In the genomic region with DNA sequence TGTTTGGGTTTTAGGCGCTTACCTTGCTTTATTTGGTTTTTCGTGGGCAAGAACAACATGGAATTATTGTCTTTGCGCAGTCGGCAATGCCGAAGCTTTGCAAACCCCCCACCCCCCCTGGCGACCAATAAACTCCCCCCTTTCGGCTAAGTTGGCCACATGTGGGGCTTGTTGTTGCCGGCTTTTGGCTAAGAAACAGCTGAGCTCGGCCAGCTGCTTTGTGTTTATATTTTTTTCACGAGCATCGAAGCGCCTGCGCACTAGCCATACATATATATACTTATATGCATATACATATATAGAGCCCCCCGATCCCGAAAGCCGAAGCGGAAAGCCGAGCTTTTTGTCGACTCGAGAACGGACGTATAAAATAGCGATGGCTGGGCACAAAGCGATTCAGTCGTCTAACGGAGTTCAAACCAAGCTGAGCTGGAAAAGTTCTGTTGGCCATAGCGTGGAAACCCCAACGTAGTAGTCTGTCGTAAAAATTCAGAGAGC, we compare ENCODE assay signal across 4 fruit fly cellular contexts.
TF ChIP-seq lines count a peak whose summit lies in the region.

A gene (plus strand): TSS at position 413 of the 498 bp plus-strand sequence.

- no peak for TF ChIP-seq CTCF in whole organism, embryonic (GFP tag; optimal IDR thresholded peaks at IDR 0.05; lab: Kevin White, UChicago)

TF ChIP-seq in whole organism, adult, 20 proteins besides CTCF, POLR2A, EP300 and RAD21:
- TF ChIP-seq tj (GFP tag; optimal IDR thresholded peaks at IDR 0.05; lab: Kevin White, UChicago) = peak; percentile 92
- no peak for TF ChIP-seq cnc (optimal IDR thresholded peaks at IDR 0.05; lab: Kevin White, UChicago)
- peak; percentile 24 for TF ChIP-seq cic (GFP tag; optimal IDR thresholded peaks at IDR 0.05; lab: Kevin White, UChicago)
- no peak for TF ChIP-seq CG7045 (GFP tag; optimal IDR thresholded peaks at IDR 0.05; lab: Kevin White, UChicago)
- TF ChIP-seq pad (GFP tag; optimal IDR thresholded peaks at IDR 0.05; lab: Kevin White, UChicago) = no peak
- no peak for TF ChIP-seq CG11617 (GFP tag; optimal IDR thresholded peaks at IDR 0.05; lab: Kevin White, UChicago)
- no peak for TF ChIP-seq Hr96 (GFP tag; optimal IDR thresholded peaks at IDR 0.05; lab: Kevin White, UChicago)
- peak; percentile 51 for TF ChIP-seq Mnt (GFP tag; optimal IDR thresholded peaks at IDR 0.05; lab: Kevin White, UChicago)
- no peak for TF ChIP-seq kay (GFP tag; lab: Kevin White, UChicago; ENCODE audit: borderline replicate concordance)
- TF ChIP-seq CG7101 (tag; optimal IDR thresholded peaks at IDR 0.05; lab: Kevin White, UChicago) = no peak
- no peak for TF ChIP-seq CG1620 (GFP tag; optimal IDR thresholded peaks at IDR 0.05; lab: Kevin White, UChicago)
- TF ChIP-seq CG12768 (GFP tag; optimal IDR thresholded peaks at IDR 0.05; lab: Kevin White, UChicago) = no peak
- peak; percentile 45 for TF ChIP-seq bab1 (GFP tag; optimal IDR thresholded peaks at IDR 0.05; lab: Kevin White, UChicago)
- TF ChIP-seq Clk (GFP tag; optimal IDR thresholded peaks at IDR 0.05; lab: Kevin White, UChicago) = no peak
- TF ChIP-seq ovo (GFP tag; optimal IDR thresholded peaks at IDR 0.05; lab: Kevin White, UChicago) = peak; percentile 49
- no peak for TF ChIP-seq CG33017 (tag; optimal IDR thresholded peaks at IDR 0.05; lab: Kevin White, UChicago)
- TF ChIP-seq Crg-1 (GFP tag; optimal IDR thresholded peaks at IDR 0.05; lab: Kevin White, UChicago) = no peak
- no peak for TF ChIP-seq CG5204 (GFP tag; optimal IDR thresholded peaks at IDR 0.05; lab: Kevin White, UChicago)
- TF ChIP-seq toe (GFP tag; optimal IDR thresholded peaks at IDR 0.05; lab: Kevin White, UChicago) = no peak
- TF ChIP-seq CG14711 (tag; optimal IDR thresholded peaks at IDR 0.05; lab: Kevin White, UChicago) = no peak

TF ChIP-seq in whole organism, embryonic, 481 proteins besides CTCF, POLR2A, EP300 and RAD21 (continues in another document):
- TF ChIP-seq Hmr (GFP tag; optimal IDR thresholded peaks at IDR 0.05; lab: Kevin White, UChicago) (peak; percentile 68), H2.0 (GFP tag; IDR thresholded peaks at IDR 0.05; lab: Robert Waterston, UW) (no peak), dpn (GFP tag; optimal IDR thresholded peaks at IDR 0.05; lab: Kevin White, UChicago) (no peak), CG10431 (GFP tag; optimal IDR thresholded peaks at IDR 0.05; lab: Kevin White, UChicago) (no peak), ro (GFP tag; IDR thresholded peaks at IDR 0.05; lab: Robert Waterston, UW) (no peak), CG11247 (GFP tag; IDR thresholded peaks at IDR 0.05; lab: Robert Waterston, UW) (no peak), Nf-YA (GFP tag; IDR thresholded peaks at IDR 0.05; lab: Robert Waterston, UW) (no peak), CG17361 (GFP tag; IDR thresholded peaks at IDR 0.05; lab: Robert Waterston, UW) (no peak), ato (GFP tag; IDR thresholded peaks at IDR 0.05; lab: Robert Waterston, UW; ENCODE audit: partially characterized antibody) (no peak), CG1529 (GFP tag; optimal IDR thresholded peaks at IDR 0.05; lab: Kevin White, UChicago) (no peak), CG2889 (GFP tag; IDR thresholded peaks at IDR 0.05; lab: Robert Waterston, UW) (no peak), CG31388 (GFP tag; optimal IDR thresholded peaks at IDR 0.05; lab: Kevin White, UChicago) (no peak), mld (GFP tag; IDR thresholded peaks at IDR 0.05; lab: Robert Waterston, UW; ENCODE audit: partially characterized antibody) (no peak), CG18599 (GFP tag; optimal IDR thresholded peaks at IDR 0.05; lab: Kevin White, UChicago) (peak; percentile 26), CG32532 (GFP tag; IDR thresholded peaks at IDR 0.05; lab: Robert Waterston, UW) (no peak), HLH54F (GFP tag; optimal IDR thresholded peaks at IDR 0.05; lab: Kevin White, UChicago) (no peak), H15 (GFP tag; IDR thresholded peaks at IDR 0.05; lab: Robert Waterston, UW) (no peak), B-H2 (GFP tag; optimal IDR thresholded peaks at IDR 0.05; lab: Kevin White, UChicago) (peak; percentile 48), Sox102F (GFP tag; optimal IDR thresholded peaks at IDR 0.05; lab: Kevin White, UChicago) (no peak), Meics (GFP tag; optimal IDR thresholded peaks at IDR 0.05; lab: Kevin White, UChicago) (peak; percentile 33), Taf1 (GFP tag; IDR thresholded peaks at IDR 0.05; lab: Robert Waterston, UW) (no peak), cas (GFP tag; IDR thresholded peaks at IDR 0.05; lab: Robert Waterston, UW) (no peak), yki (optimal IDR thresholded peaks at IDR 0.05; lab: Kevin White, UChicago) (no peak), Ada2b (GFP tag; IDR thresholded peaks at IDR 0.05; lab: Robert Waterston, UW) (no peak)

TF ChIP-seq in whole organism, prepupa, 60 proteins besides CTCF, POLR2A, EP300 and RAD21:
- TF ChIP-seq net (GFP tag; optimal IDR thresholded peaks at IDR 0.05; lab: Kevin White, UChicago) = no peak
- TF ChIP-seq svp (GFP tag; lab: Kevin White, UChicago) = peak; percentile 34
- TF ChIP-seq Sox102F (GFP tag; optimal IDR thresholded peaks at IDR 0.05; lab: Kevin White, UChicago) = no peak
- 0 out of 3 replicates have a peak, but pooled peaks have one; percentile 25 for TF ChIP-seq eg (GFP tag; IDR thresholded peaks at IDR 0.05; lab: Robert Waterston, UW)
- no peak for TF ChIP-seq Gug (GFP tag; IDR thresholded peaks at IDR 0.05; lab: Robert Waterston, UW)
- TF ChIP-seq CG6792 (GFP tag; optimal IDR thresholded peaks at IDR 0.05; lab: Kevin White, UChicago) = no peak
- no peak for TF ChIP-seq CG16779 (tag; optimal IDR thresholded peaks at IDR 0.05; lab: Kevin White, UChicago)
- TF ChIP-seq lz (GFP tag; optimal IDR thresholded peaks at IDR 0.05; lab: Kevin White, UChicago) = no peak
- peak; percentile 85 for TF ChIP-seq fkh (GFP tag; optimal IDR thresholded peaks at IDR 0.05; lab: Kevin White, UChicago)

TF ChIP-seq in whole organism, pupa, 21 proteins besides CTCF, POLR2A, EP300 and RAD21:
- TF ChIP-seq Snoo (tag; optimal IDR thresholded peaks at IDR 0.05; lab: Kevin White, UChicago) (no peak), CG12605 (GFP tag; IDR thresholded peaks at IDR 0.05; lab: Robert Waterston, UW) (peak; percentile 51; the same call in 1 of the 2 replicates), CG34367 (tag; optimal IDR thresholded peaks at IDR 0.05; lab: Kevin White, UChicago) (no peak), CG9948 (tag; optimal IDR thresholded peaks at IDR 0.05; lab: Kevin White, UChicago) (no peak), CG10348 (GFP tag; IDR thresholded peaks at IDR 0.05; lab: Robert Waterston, UW) (no peak), CG15710 (tag; optimal IDR thresholded peaks at IDR 0.05; lab: Kevin White, UChicago) (no peak), Ets98B (GFP tag; IDR thresholded peaks at IDR 0.05; lab: Robert Waterston, UW) (peak; percentile 26; the same call in 1 of the 2 replicates), fd96Ca (GFP tag; IDR thresholded peaks at IDR 0.05; lab: Robert Waterston, UW) (no peak), Pif1A (GFP tag; optimal IDR thresholded peaks at IDR 0.05; lab: Kevin White, UChicago) (no peak), CG8301 (tag; optimal IDR thresholded peaks at IDR 0.05; lab: Kevin White, UChicago) (no peak), CG32121 (GFP tag; IDR thresholded peaks at IDR 0.05; lab: Robert Waterston, UW) (0 out of 2 replicates have a peak, but pooled peaks have one; percentile 8), CG13204 (GFP tag; optimal IDR thresholded peaks at IDR 0.05; lab: Kevin White, UChicago) (no peak), EcR (GFP tag; optimal IDR thresholded peaks at IDR 0.05; lab: Kevin White, UChicago) (no peak)
TF ChIP-seq in whole organism, pupa: peak in this region for 3.
